Worm (Caenorhabditis elegans) whole organism, young adult: ENCODE measurements around the gene srj-24.

Experiments used
- ceh-58 ChIP-seq: fragments of 200-800 bp; sonication (Bioruptor generic); IDR thresholded peaks from 2 replicates; pipeline ENCODE4 v1.3.6; 2022; ENCODE audit warnings: missing genetic modification characterization, missing compliant biosample characterization
- dpff-1 ChIP-seq: sonication (generic microtip); optimal IDR thresholded peaks from 2 replicates; lab custom pipeline; 2017; ENCODE audit warnings: mild to moderate bottlenecking, missing genetic modification characterization, missing compliant biosample characterization
- egrh-3 ChIP-seq: fragments of 200-800 bp; sonication (Bioruptor generic); IDR thresholded peaks from 2 replicates; pipeline ENCODE4 v1.3.6; 2022; ENCODE audit warnings: missing genetic modification reagents, missing genetic modification characterization, missing compliant biosample characterization
- ztf-6 ChIP-seq: fragments of 200-800 bp; sonication (Bioruptor generic); IDR thresholded peaks from 2 replicates; pipeline ENCODE4 v1.3.6; 2022; ENCODE audit warnings: missing genetic modification reagents, missing genetic modification characterization, missing compliant biosample characterization

The srj-24 gene

ce11 chrV:687384-687783, 51.3 kb downstream of the srj-24 start, which contains the start of gene H25P19.1:
Gene H25P19.1 (plus strand): TSS chrV:687684.
- TF ChIP-seq dpff-1 (no peak), egrh-3 (GFP tag; lab: Robert Waterston, UW) (no peak), ztf-6 (GFP tag; lab: Robert Waterston, UW) (no peak), ceh-58 (GFP tag; lab: Robert Waterston, UW) (no peak)
